Fruit fly (Drosophila melanogaster) whole organism, embryonic: ENCODE results near the gene CG12290.

Experiments
- ATbp ChIP-seq: fragments of 200-800 bp; sonication (Bioruptor generic); optimal IDR thresholded peaks from 2 replicates; lab custom pipeline; 2017; ENCODE audit warnings: missing biosample characterization, mild to moderate bottlenecking, missing genetic modification characterization, missing genetic modification reagents
- Antp ChIP-seq: fragments of 200-800 bp; sonication (Bioruptor generic); optimal IDR thresholded peaks from 3 replicates; lab custom pipeline; 2016; ENCODE audit warnings: missing biosample characterization, missing genetic modification characterization
- Awh ChIP-seq: fragments of 200-800 bp; sonication (Bioruptor generic); IDR thresholded peaks from 2 replicates; pipeline ENCODE4, ENCODE4 v1.3.6; 2022; ENCODE audit warnings: missing biosample characterization, missing genetic modification characterization
- C15 ChIP-seq: fragments of 200-800 bp; sonication (Bioruptor generic); IDR thresholded peaks from 3 replicates; pipeline ENCODE4 v1.3.6; 2022; ENCODE audit warnings: missing biosample characterization, missing genetic modification characterization
- CG10366 ChIP-seq: fragments of 200-800 bp; sonication (Bioruptor generic); IDR thresholded peaks from 2 replicates; pipeline ENCODE4 v1.3.6; 2022; ENCODE audit warnings: missing biosample characterization, missing genetic modification characterization
- CG10431 ChIP-seq: fragments of 200-800 bp; sonication (Bioruptor generic); optimal IDR thresholded peaks from 3 replicates; lab custom pipeline; 2018; ENCODE audit warnings: missing biosample characterization, mild to moderate bottlenecking, missing genetic modification characterization
- CG10543 ChIP-seq: fragments of 200-800 bp; sonication (Bioruptor generic); optimal IDR thresholded peaks from 3 replicates; lab custom pipeline; 2017; ENCODE audit warnings: missing biosample characterization, mild to moderate bottlenecking, missing genetic modification characterization, moderate library complexity
- CG11085 ChIP-seq: fragments of 200-800 bp; sonication (Bioruptor generic); IDR thresholded peaks from 2 replicates; pipeline ENCODE4 v1.3.6; 2022; ENCODE audit warnings: missing biosample characterization, missing genetic modification characterization
- CG11093 ChIP-seq: fragments of 200-800 bp; sonication (Bioruptor generic); IDR thresholded peaks from 3 replicates; pipeline ENCODE4 v1.3.6; 2022; ENCODE audit warnings: missing biosample characterization, missing genetic modification characterization
- CG12236 ChIP-seq: fragments of 200-800 bp; sonication (Bioruptor generic); optimal IDR thresholded peaks from 2 replicates; lab custom pipeline; 2016; ENCODE audit warnings: missing biosample characterization, missing genetic modification characterization
- CG12391 ChIP-seq: fragments of 200-800 bp; sonication (Bioruptor generic); optimal IDR thresholded peaks from 3 replicates; lab custom pipeline; 2018; ENCODE audit warnings: missing biosample characterization, mild to moderate bottlenecking, missing genetic modification characterization, moderate library complexity
- CG14050 ChIP-seq: fragments of 200-800 bp; sonication (Bioruptor generic); IDR thresholded peaks from 3 replicates; pipeline ENCODE4 v1.3.6; 2022; ENCODE audit warnings: missing biosample characterization, missing genetic modification characterization
- CG15269 ChIP-seq: fragments of 200-800 bp; sonication (Bioruptor generic); optimal IDR thresholded peaks from 2 replicates; lab custom pipeline; 2018; ENCODE audit warnings: missing biosample characterization, mild to moderate bottlenecking, missing genetic modification characterization, moderate library complexity
- CG15479 ChIP-seq: fragments of 200-800 bp; sonication (Bioruptor generic); optimal IDR thresholded peaks from 3 replicates; lab custom pipeline; 2019; ENCODE audit warnings: missing biosample characterization, mild to moderate bottlenecking, missing genetic modification characterization, moderate library complexity
- CG15696 ChIP-seq: fragments of 200-800 bp; sonication (Bioruptor generic); optimal IDR thresholded peaks from 2 replicates; lab custom pipeline; 2019; ENCODE audit warnings: missing biosample characterization, mild to moderate bottlenecking, missing genetic modification characterization, moderate library complexity
- CG16779 ChIP-seq: fragments of 200-800 bp; sonication (Bioruptor generic); IDR thresholded peaks from 2 replicates; pipeline ENCODE4 v1.3.6; 2022; ENCODE audit warnings: missing biosample characterization, missing genetic modification characterization
- CG16863 ChIP-seq: fragments of 200-800 bp; sonication (Bioruptor generic); optimal IDR thresholded peaks from 3 replicates; lab custom pipeline; 2016; ENCODE audit warnings: missing biosample characterization, missing genetic modification characterization
- CG17359 ChIP-seq: fragments of 200-800 bp; sonication (Bioruptor generic); optimal IDR thresholded peaks from 3 replicates; lab custom pipeline; 2018; ENCODE audit warnings: missing biosample characterization, mild to moderate bottlenecking, missing genetic modification characterization, moderate library complexity
- CG17802 ChIP-seq: fragments of 200-800 bp; sonication (Bioruptor generic); optimal IDR thresholded peaks from 2 replicates; lab custom pipeline; 2018; ENCODE audit warnings: missing biosample characterization, mild to moderate bottlenecking, missing genetic modification characterization, moderate library complexity
- CG1792 ChIP-seq: fragments of 200-800 bp; sonication (Bioruptor generic); optimal IDR thresholded peaks from 2 replicates; lab custom pipeline; 2016; ENCODE audit warnings: missing biosample characterization, missing genetic modification characterization
- CG18764 ChIP-seq: fragments of 200-800 bp; sonication (Bioruptor generic); optimal IDR thresholded peaks from 3 replicates; lab custom pipeline; 2016; ENCODE audit warnings: missing biosample characterization, missing genetic modification characterization
- CG3407 ChIP-seq: fragments of 200-800 bp; sonication (Bioruptor generic); optimal IDR thresholded peaks from 2 replicates; lab custom pipeline; 2018; ENCODE audit warnings: missing biosample characterization, mild to moderate bottlenecking, missing genetic modification characterization
- CG3847 ChIP-seq: fragments of 200-800 bp; sonication (Bioruptor generic); IDR thresholded peaks from 2 replicates; pipeline ENCODE4 v1.3.6; 2022; ENCODE audit warnings: missing biosample characterization, missing genetic modification characterization
- CG43689 ChIP-seq: fragments of 200-800 bp; sonication (Bioruptor generic); IDR thresholded peaks from 2 replicates; pipeline ENCODE4 v1.3.6; 2022; ENCODE audit warnings: missing biosample characterization, missing genetic modification characterization
- CG4820 ChIP-seq: fragments of 200-800 bp; sonication (Bioruptor generic); optimal IDR thresholded peaks from 3 replicates; lab custom pipeline; 2016; ENCODE audit warnings: missing biosample characterization, missing genetic modification characterization
- CG7357 ChIP-seq: fragments of 200-800 bp; sonication (Bioruptor generic); IDR thresholded peaks from 3 replicates; pipeline ENCODE4 v1.3.6; 2022; ENCODE audit warnings: missing biosample characterization, missing genetic modification characterization
- CG7556 ChIP-seq: fragments of 200-800 bp; sonication (Bioruptor generic); optimal IDR thresholded peaks from 2 replicates; lab custom pipeline; 2017; ENCODE audit warnings: missing biosample characterization, mild to moderate bottlenecking, missing genetic modification characterization
- CG7745 ChIP-seq: fragments of 200-800 bp; sonication (Bioruptor generic); optimal IDR thresholded peaks from 2 replicates; lab custom pipeline; 2018; ENCODE audit warnings: missing biosample characterization, mild to moderate bottlenecking, missing genetic modification characterization, moderate library complexity
- CTCF ChIP-seq: fragments of 200-800 bp; sonication (Bioruptor generic); optimal IDR thresholded peaks from 2 replicates; lab custom pipeline; 2017; ENCODE audit warnings: missing biosample characterization, mild to moderate bottlenecking, missing genetic modification characterization, moderate library complexity
- Dfd ChIP-seq, 2 experiments: fragments of >200 bp; optimal IDR thresholded peaks; 2 replicates each; lab custom pipeline; 2017; ENCODE audit warnings: missing biosample characterization in 2 of 2, missing genetic modification characterization in 2 of 2
- Dref ChIP-seq: fragments of 200-800 bp; sonication (Bioruptor generic); IDR thresholded peaks from 2 replicates; pipeline ENCODE4 v1.3.6; 2022; ENCODE audit warnings: missing biosample characterization, missing genetic modification characterization
- Elba2 ChIP-seq: fragments of 200-800 bp; sonication (Bioruptor generic); optimal IDR thresholded peaks from 3 replicates; lab custom pipeline; 2016; ENCODE audit warnings: missing biosample characterization, missing genetic modification characterization
- MBD-R2 ChIP-seq: fragments of 200-800 bp; sonication (Bioruptor generic); IDR thresholded peaks from 2 replicates; pipeline ENCODE4 v1.3.6; 2022; ENCODE audit warnings: missing biosample characterization, missing genetic modification characterization
- NFAT ChIP-seq: fragments of 200-800 bp; sonication (Bioruptor generic); IDR thresholded peaks from 2 replicates; pipeline ENCODE4 v1.3.6; 2022; ENCODE audit warnings: missing biosample characterization, missing genetic modification characterization
- Nf-YC ChIP-seq: fragments of 200-800 bp; optimal IDR thresholded peaks from 3 replicates; lab custom pipeline; 2019; ENCODE audit warnings: missing biosample characterization, mild to moderate bottlenecking, missing genetic modification characterization, moderate library complexity
- Scr ChIP-seq: fragments of 200-800 bp; sonication (Bioruptor generic); IDR thresholded peaks from 2 replicates; pipeline ENCODE4 v1.3.6; 2022; ENCODE audit warnings: missing biosample characterization, missing genetic modification characterization; ENCODE audit not compliant: partially characterized antibody
- TFAM ChIP-seq: fragments of 200-800 bp; sonication (Bioruptor generic); optimal IDR thresholded peaks from 2 replicates; lab custom pipeline; 2017; ENCODE audit warnings: missing biosample characterization, missing genetic modification characterization, inconsistent platforms
- Trl ChIP-seq, 3 experiments: fragments of >200 bp in 2 of 3; fragments of 200-800 bp in 1 of 3; sonication (Bioruptor generic) in 1 of 3; optimal IDR thresholded peaks; 2 replicates in 1 of 3; 3 replicates in 2 of 3; lab custom pipeline; 2016 to 2017; ENCODE audit warnings: missing biosample characterization in 1 of 3, missing genetic modification characterization in 1 of 3
- ara ChIP-seq: fragments of 200-800 bp; sonication (Bioruptor generic); IDR thresholded peaks from 2 replicates; pipeline ENCODE4 v1.3.6; 2022; ENCODE audit warnings: missing biosample characterization, missing genetic modification characterization
- bcd ChIP-seq: fragments of 200-800 bp; sonication (Bioruptor generic); optimal IDR thresholded peaks from 2 replicates; lab custom pipeline; 2017; ENCODE audit warnings: missing biosample characterization, mild to moderate bottlenecking, missing genetic modification characterization
- chif ChIP-seq, 2 experiments: fragments of 200-800 bp; sonication (Bioruptor generic); optimal IDR thresholded peaks; 3 replicates each; lab custom pipeline; 2016; ENCODE audit warnings: missing biosample characterization in 2 of 2, missing genetic modification characterization in 2 of 2
- cwo ChIP-seq: fragments of 200-800 bp; sonication (Bioruptor generic); optimal IDR thresholded peaks from 3 replicates; lab custom pipeline; 2017; ENCODE audit warnings: missing biosample characterization, missing genetic modification characterization, mild to moderate bottlenecking, moderate library complexity, missing genetic modification reagents
- da ChIP-seq: fragments of 200-800 bp; sonication (Bioruptor generic); optimal IDR thresholded peaks from 2 replicates; lab custom pipeline; 2016; ENCODE audit warnings: missing biosample characterization, missing genetic modification characterization
- gcm ChIP-seq: fragments of 200-800 bp; sonication (Bioruptor generic); optimal IDR thresholded peaks from 2 replicates; lab custom pipeline; 2019; ENCODE audit warnings: missing biosample characterization, mild to moderate bottlenecking, missing genetic modification characterization, moderate library complexity
- gro ChIP-seq: fragments of 200-800 bp; sonication (Bioruptor generic); optimal IDR thresholded peaks from 2 replicates; lab custom pipeline; 2016; ENCODE audit warnings: missing biosample characterization, missing genetic modification characterization
- hth ChIP-seq: fragments of >200 bp; optimal IDR thresholded peaks from 2 replicates; lab custom pipeline; 2017; ENCODE audit warnings: inconsistent platforms
- lbe ChIP-seq: fragments of 200-800 bp; sonication (Bioruptor generic); optimal IDR thresholded peaks from 2 replicates; lab custom pipeline; 2016; ENCODE audit warnings: missing biosample characterization, mild to moderate bottlenecking, missing genetic modification characterization
- mam ChIP-seq: fragments of 200-800 bp; sonication (Bioruptor generic); optimal IDR thresholded peaks from 3 replicates; lab custom pipeline; 2016; ENCODE audit warnings: missing biosample characterization, missing genetic modification characterization
- odd ChIP-seq: fragments of 200-800 bp; sonication (Bioruptor generic); optimal IDR thresholded peaks from 2 replicates; lab custom pipeline; 2017; ENCODE audit warnings: missing biosample characterization, mild to moderate bottlenecking, missing genetic modification characterization
- so ChIP-seq: fragments of 200-800 bp; sonication (Bioruptor generic); IDR thresholded peaks from 3 replicates; pipeline ENCODE4 v1.3.6; 2022; ENCODE audit warnings: missing biosample characterization, missing genetic modification characterization
- tna ChIP-seq: fragments of 200-800 bp; sonication (Bioruptor generic); IDR thresholded peaks from 2 replicates; pipeline ENCODE4 v1.3.6; 2022; ENCODE audit warnings: missing biosample characterization, missing genetic modification characterization; ENCODE audit not compliant: partially characterized antibody
- zf30C ChIP-seq: fragments of 200-800 bp; sonication (Bioruptor generic); optimal IDR thresholded peaks from 3 replicates; lab custom pipeline; 2018; ENCODE audit warnings: missing biosample characterization, mild to moderate bottlenecking, missing genetic modification characterization

The CG12290 gene

dm6 chr3R:26238945-26239344 lies 8.9 kb downstream of the CG12290 start (continued):
- TF ChIP-seq CG17802 (tag; lab: Kevin White, UChicago) (no peak), CG10366 (no peak), da (no peak), CG15269 (tag; lab: Kevin White, UChicago) (peak; percentile 47), CG14050 (GFP tag; lab: Robert Waterston, UW) (no peak), CG1792 (GFP tag; lab: Kevin White, UChicago) (peak; percentile 27), cwo (GFP tag; lab: Kevin White, UChicago) (peak; percentile 13), so (GFP tag; lab: Robert Waterston, UW) (no peak), CG11093 (GFP tag; lab: Robert Waterston, UW) (no peak), Scr (GFP tag; lab: Robert Waterston, UW) (no peak), Nf-YC (tag; lab: Kevin White, UChicago) (peak; percentile 21), C15 (GFP tag; lab: Robert Waterston, UW) (no peak), mam (GFP tag; lab: Kevin White, UChicago) (peak; percentile 35), CG43689 (GFP tag; lab: Robert Waterston, UW) (no peak), CG12391 (tag; lab: Kevin White, UChicago) (no peak), CG7556 (GFP tag; lab: Kevin White, UChicago) (peak; percentile 43), CG3847 (GFP tag; lab: Robert Waterston, UW) (0 out of 2 replicates have a peak, but pooled peaks have one; percentile 18), MBD-R2 (GFP tag; lab: Robert Waterston, UW) (0 out of 2 replicates have a peak, but pooled peaks have one; percentile 7), Trl (optimal IDR thresholded peaks at IDR 0.05; lab: Kevin White, UChicago) (no peak), Trl (GFP tag; optimal IDR thresholded peaks at IDR 0.05; lab: Kevin White, UChicago) (peak; percentile 63), CG12236 (GFP tag; lab: Kevin White, UChicago) (peak; percentile 4), tna (GFP tag; lab: Robert Waterston, UW) (no peak), CG7357 (no peak), Dref (GFP tag; lab: Robert Waterston, UW) (no peak), CG18764 (peak; percentile 41), odd (GFP tag; lab: Kevin White, UChicago) (peak; percentile 38), Dfd (GFP tag; optimal IDR thresholded peaks at IDR 0.05; lab: Kevin White, UChicago) (no peak), NFAT (GFP tag; lab: Robert Waterston, UW) (peak; percentile 65), Antp (no peak), hth (no peak), ara (no peak), CG17359 (tag; lab: Kevin White, UChicago) (peak; percentile 53), chif (GFP tag; optimal IDR thresholded peaks at IDR 0.05; lab: Kevin White, UChicago) (peak in 1 of 2 experiments; percentile 23), CG3407 (peak; percentile 55), ATbp (GFP tag; lab: Kevin White, UChicago) (peak; percentile 70), Elba2 (no peak), gro (GFP tag; lab: Kevin White, UChicago) (peak; percentile 60), zf30C (GFP tag; lab: Kevin White, UChicago) (no peak), CG7745 (no peak), CG16779 (GFP tag; lab: Robert Waterston, UW) (0 out of 2 replicates have a peak, but pooled peaks have one; percentile 37), gcm (GFP tag; lab: Kevin White, UChicago) (no peak), CG10543 (peak; percentile 66), CG11085 (GFP tag; lab: Robert Waterston, UW) (peak; percentile 62; the same call in 1 of the 2 replicates), CTCF (GFP tag; lab: Kevin White, UChicago) (no peak), CG16863 (GFP tag; lab: Kevin White, UChicago) (peak; percentile 5), lbe (GFP tag; lab: Kevin White, UChicago) (no peak), CG4820 (GFP tag; lab: Kevin White, UChicago) (no peak), bcd (GFP tag; lab: Kevin White, UChicago) (peak; percentile 56), CG15479 (GFP tag; lab: Kevin White, UChicago) (no peak), TFAM (GFP tag; lab: Kevin White, UChicago) (no peak), CG10431 (no peak), Awh (peak; percentile 75), CG15696 (tag; lab: Kevin White, UChicago) (no peak)
